Fruit fly (Drosophila melanogaster): ENCODE measurements around the gene nub.

DNA sequence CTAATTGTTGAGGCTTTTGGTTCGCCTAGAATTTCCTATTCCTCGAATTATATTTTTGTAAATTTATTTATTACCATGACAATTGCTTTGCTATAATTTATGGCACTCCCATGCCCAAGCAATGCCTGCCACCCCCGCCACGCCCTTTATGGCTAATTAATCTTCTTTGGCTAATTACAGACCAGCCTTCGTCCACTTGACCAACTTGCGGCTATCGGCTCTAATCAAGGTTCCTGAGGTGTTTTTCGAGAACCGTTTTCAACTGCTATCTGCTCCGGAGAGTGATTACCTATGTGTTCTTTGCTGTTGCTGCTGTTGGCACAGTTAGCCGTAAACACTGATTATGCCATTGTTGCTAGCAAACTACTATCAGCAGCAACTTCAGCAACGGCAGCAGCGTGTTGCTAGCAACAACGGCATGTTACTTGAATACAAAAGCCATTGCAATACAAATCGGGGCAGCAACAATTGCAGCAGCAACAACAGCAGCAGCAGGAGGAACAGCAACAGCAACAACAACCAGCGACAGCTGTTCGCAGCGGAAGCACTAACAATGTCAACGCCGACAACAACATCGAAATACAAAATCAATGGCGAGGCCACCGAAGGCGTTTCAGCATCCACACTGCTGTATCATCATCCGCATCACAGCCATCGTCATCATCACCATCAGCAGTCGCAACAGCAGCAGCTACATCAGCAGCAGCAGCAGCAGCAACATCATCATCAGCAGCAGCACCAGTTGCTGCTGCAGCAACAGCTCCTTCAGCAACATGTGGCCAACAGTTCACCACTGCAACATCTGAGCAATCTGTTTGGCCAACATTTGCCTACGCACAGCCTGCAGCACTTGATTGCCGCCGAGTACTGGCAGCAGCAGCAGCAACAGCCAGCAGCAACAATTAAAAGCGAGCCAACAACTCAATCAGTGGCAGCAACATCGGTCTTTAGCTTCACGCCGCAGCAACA is 6.3 kb downstream of the nub start:
- TF ChIP-seq Pif1B (GFP tag; optimal IDR thresholded peaks at IDR 0.05) (no peak), Pif1A (GFP tag; optimal IDR thresholded peaks at IDR 0.05) (no peak), CG32121 (GFP tag; IDR thresholded peaks at IDR 0.05) (no peak)
